Fruit fly (Drosophila melanogaster) whole organism, adult: ENCODE data around the gene CG7275.

ENCODE experiments used
- CG11617 ChIP-seq: fragments of 200-800 bp; sonication (Bioruptor generic); optimal IDR thresholded peaks from 2 replicates; lab custom pipeline; 2017; ENCODE audit warnings: mild to moderate bottlenecking, missing biosample characterization, missing genetic modification reagents, missing genetic modification characterization
- CG12768 ChIP-seq: fragments of 200-800 bp; sonication (Bioruptor generic); optimal IDR thresholded peaks from 2 replicates; lab custom pipeline; 2017; ENCODE audit warnings: missing biosample characterization, missing genetic modification characterization, mild to moderate bottlenecking, moderate library complexity, missing genetic modification reagents
- CG14711 ChIP-seq: fragments of 200-800 bp; sonication (Bioruptor generic); optimal IDR thresholded peaks from 2 replicates; lab custom pipeline; 2018; ENCODE audit warnings: missing biosample characterization, mild to moderate bottlenecking, missing genetic modification characterization, moderate library complexity
- CG1620 ChIP-seq: fragments of 200-800 bp; sonication (Bioruptor generic); optimal IDR thresholded peaks from 2 replicates; lab custom pipeline; 2016; ENCODE audit warnings: missing biosample characterization, missing genetic modification characterization
- CG33017 ChIP-seq: fragments of 200-800 bp; sonication (Bioruptor generic); optimal IDR thresholded peaks from 2 replicates; lab custom pipeline; 2018; ENCODE audit warnings: missing biosample characterization, mild to moderate bottlenecking, missing genetic modification characterization, moderate library complexity
- CG5204 ChIP-seq: fragments of 200-800 bp; sonication (Bioruptor generic); optimal IDR thresholded peaks from 2 replicates; lab custom pipeline; 2016; ENCODE audit warnings: missing biosample characterization, missing genetic modification characterization
- CG7045 ChIP-seq: fragments of 200-800 bp; sonication (Bioruptor generic); optimal IDR thresholded peaks from 2 replicates; lab custom pipeline; 2017; ENCODE audit warnings: missing biosample characterization, mild to moderate bottlenecking, missing genetic modification characterization
- CG7101 ChIP-seq: fragments of 200-800 bp; sonication (Bioruptor generic); optimal IDR thresholded peaks from 2 replicates; lab custom pipeline; 2018; ENCODE audit warnings: missing biosample characterization, mild to moderate bottlenecking, missing genetic modification characterization, moderate library complexity
- Clk ChIP-seq: fragments of 200-800 bp; sonication (Bioruptor generic); optimal IDR thresholded peaks from 2 replicates; lab custom pipeline; 2017; ENCODE audit warnings: missing biosample characterization, missing genetic modification characterization
- Crg-1 ChIP-seq: fragments of 200-800 bp; sonication (Bioruptor generic); optimal IDR thresholded peaks from 2 replicates; lab custom pipeline; 2016; ENCODE audit warnings: missing biosample characterization, missing genetic modification characterization
- Hr96 ChIP-seq: fragments of 200-800 bp; sonication (Bioruptor generic); optimal IDR thresholded peaks from 2 replicates; lab custom pipeline; 2016; ENCODE audit warnings: missing biosample characterization, missing genetic modification characterization
- Mnt ChIP-seq: fragments of 200-800 bp; sonication (Bioruptor generic); optimal IDR thresholded peaks from 2 replicates; lab custom pipeline; 2016; ENCODE audit warnings: missing biosample characterization, mild to moderate bottlenecking, missing genetic modification characterization
- bab1 ChIP-seq: fragments of 200-800 bp; sonication (Bioruptor generic); optimal IDR thresholded peaks from 3 replicates; lab custom pipeline; 2019; ENCODE audit warnings: missing biosample characterization, mild to moderate bottlenecking, missing genetic modification characterization, moderate library complexity
- cic ChIP-seq: fragments of 200-800 bp; sonication (Bioruptor generic); optimal IDR thresholded peaks from 2 replicates; lab custom pipeline; 2017; ENCODE audit warnings: missing biosample characterization, mild to moderate bottlenecking, missing genetic modification characterization, moderate library complexity
- cnc ChIP-seq, 2 experiments: fragments of >200 bp; optimal IDR thresholded peaks; 2 replicates each; lab custom pipeline; 2017
- kay ChIP-seq: fragments of 200-800 bp; sonication (Bioruptor generic); peaks from one replicate; lab custom pipeline; 2016; ENCODE audit warnings: missing biosample characterization, missing genetic modification characterization, borderline replicate concordance
- ovo ChIP-seq: fragments of 200-800 bp; sonication (Bioruptor generic); optimal IDR thresholded peaks from 2 replicates; lab custom pipeline; 2016; ENCODE audit warnings: missing biosample characterization, missing genetic modification characterization
- pad ChIP-seq: fragments of 200-800 bp; sonication (Bioruptor generic); optimal IDR thresholded peaks from 3 replicates; lab custom pipeline; 2017; ENCODE audit warnings: missing biosample characterization, missing genetic modification characterization, mild to moderate bottlenecking, moderate library complexity, missing genetic modification reagents
- tj ChIP-seq: fragments of 200-800 bp; sonication (Bioruptor generic); optimal IDR thresholded peaks from 3 replicates; lab custom pipeline; 2017; ENCODE audit warnings: missing biosample characterization, mild to moderate bottlenecking, missing genetic modification characterization, moderate library complexity
- toe ChIP-seq: fragments of 200-800 bp; sonication (Bioruptor generic); optimal IDR thresholded peaks from 2 replicates; lab custom pipeline; 2016; ENCODE audit warnings: missing biosample characterization, missing genetic modification characterization

CG7275 gene

DNA sequence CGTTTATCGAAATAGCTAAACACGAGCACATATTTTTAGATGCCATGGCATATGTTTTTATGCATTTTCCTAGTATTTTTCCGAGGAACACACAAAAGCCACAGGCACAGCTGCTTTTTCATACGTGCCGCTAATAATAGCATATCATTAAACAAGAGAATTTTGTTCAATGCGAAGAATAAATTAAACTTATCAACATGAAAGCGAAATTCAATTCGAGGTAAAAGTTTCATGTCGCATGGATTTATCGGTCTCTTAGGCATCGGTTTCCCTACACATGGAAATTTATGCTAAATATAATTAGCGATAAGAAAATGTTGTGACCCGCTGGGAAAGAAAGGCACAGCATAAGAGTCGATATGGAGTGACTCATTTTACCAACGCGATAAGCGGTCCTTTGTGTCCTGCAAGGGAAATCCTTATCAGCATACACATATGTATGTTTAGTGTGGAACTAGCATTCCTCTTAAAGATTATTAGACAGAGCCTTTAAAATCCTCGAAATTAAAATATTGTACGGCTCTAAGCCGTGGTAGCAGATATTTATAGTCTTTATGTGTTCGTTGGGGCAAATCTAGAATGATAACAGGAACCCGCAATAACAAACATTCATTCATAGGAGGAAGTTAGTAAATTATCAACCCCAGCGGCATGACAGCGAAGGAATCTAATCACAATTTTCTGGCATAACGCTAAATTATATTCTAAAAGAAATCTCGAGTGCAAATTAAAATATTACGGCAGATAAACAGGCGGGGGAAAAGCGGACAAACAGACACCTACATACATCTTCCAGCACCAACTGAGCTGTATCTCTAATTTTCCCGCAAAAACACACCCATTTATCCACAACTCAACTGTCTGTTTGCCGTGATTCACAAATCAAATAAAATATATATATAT, 32.9 kb downstream of the CG7275 start, which contains the start of gene CG43248:
Gene CG43248 (minus strand): TSS at position 51 of the 903 bp plus-strand sequence.
- TF ChIP-seq pad (GFP tag; lab: Kevin White, UChicago): no peak
- peak; percentile 85 for TF ChIP-seq cic (GFP tag; lab: Kevin White, UChicago)

DNA sequence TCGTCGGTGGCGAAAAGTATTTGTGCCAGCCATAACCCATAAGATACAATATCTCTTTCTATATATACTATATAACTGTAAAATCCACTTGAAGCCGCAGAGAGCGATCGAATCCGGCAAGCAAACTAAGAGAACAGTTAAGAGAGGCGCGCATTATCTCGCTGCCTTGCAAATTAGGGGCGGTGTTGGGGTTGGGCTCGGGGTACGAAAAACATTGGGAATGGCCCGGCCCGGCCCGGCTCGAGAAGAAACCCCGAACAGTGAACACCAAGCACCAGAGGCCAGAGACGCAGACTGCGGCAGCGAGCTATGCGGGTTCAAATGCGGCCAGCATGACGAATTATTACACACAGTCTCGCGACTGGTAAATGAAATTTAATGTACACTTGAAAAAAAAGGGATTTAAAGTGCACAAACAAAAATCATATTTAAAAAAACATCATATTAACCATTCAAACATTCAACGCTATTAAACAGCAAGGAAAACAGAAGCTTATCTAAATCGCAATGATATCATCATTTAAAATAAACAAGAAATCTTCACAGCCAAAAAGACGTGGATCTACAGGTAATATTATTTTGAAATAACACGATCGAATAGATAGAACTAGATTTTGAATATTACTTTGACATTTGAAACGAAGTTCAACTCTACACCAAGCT, 33.7 kb downstream of the CG7275 start:
- TF ChIP-seq cnc (optimal IDR thresholded peaks at IDR 0.05; lab: Kevin White, UChicago) (no peak), bab1 (no peak), CG14711 (tag; lab: Kevin White, UChicago) (peak; percentile 23), ovo (GFP tag; lab: Kevin White, UChicago) (peak; percentile 57), Hr96 (peak; percentile 23), kay (GFP tag; lab: Kevin White, UChicago) (peak; percentile 83), tj (peak; percentile 22), toe (GFP tag; lab: Kevin White, UChicago) (peak; percentile 5), CG12768 (GFP tag; lab: Kevin White, UChicago) (peak; percentile 82), CG5204 (GFP tag; lab: Kevin White, UChicago) (peak; percentile 2), Mnt (GFP tag; lab: Kevin White, UChicago) (no peak)

DNA sequence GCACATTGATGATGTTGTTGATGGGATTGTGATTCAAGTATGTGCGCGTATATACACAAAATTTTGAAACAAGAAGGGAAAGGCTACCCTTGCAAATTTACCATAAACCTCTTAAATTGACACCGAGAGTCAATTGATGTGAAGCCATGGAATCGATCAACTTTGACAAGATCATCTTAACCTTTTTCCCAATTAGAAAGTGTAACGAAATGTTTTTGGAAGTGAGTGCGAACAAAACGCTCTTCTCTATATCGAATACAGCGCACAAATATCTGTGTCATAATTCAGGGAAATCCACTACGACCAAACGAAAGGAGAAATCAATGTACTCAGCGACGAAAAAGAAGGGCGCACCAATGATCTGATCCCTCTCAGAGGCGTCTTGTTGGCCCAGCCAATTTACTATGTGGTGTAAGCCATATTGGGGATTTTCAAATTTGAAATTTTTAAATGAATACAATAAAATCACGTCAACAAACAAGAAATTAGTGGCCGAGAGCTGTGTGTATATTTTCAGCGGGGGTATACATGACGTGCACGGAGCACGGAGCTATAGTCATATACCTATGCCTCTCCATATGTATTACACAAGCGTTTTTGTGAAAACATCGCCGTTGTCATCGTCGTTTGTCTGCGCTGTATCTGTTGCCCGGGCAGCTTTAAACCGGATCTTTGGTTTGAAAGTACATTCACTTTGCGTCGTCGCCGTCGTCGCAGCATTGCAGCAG, 34.8 kb downstream of the CG7275 start:
- TF ChIP-seq CG7101 (tag; lab: Kevin White, UChicago): peak; percentile 14
- TF ChIP-seq CG5204 (GFP tag; lab: Kevin White, UChicago): peak; percentile 23
- peak; percentile 85 for TF ChIP-seq kay (GFP tag; lab: Kevin White, UChicago)
- TF ChIP-seq toe (GFP tag; lab: Kevin White, UChicago): no peak
- TF ChIP-seq Mnt (GFP tag; lab: Kevin White, UChicago): no peak
- TF ChIP-seq CG14711 (tag; lab: Kevin White, UChicago): peak; percentile 24
- peak; percentile 7 for TF ChIP-seq Hr96

dm6 chr3L:15534274-15535227, 35.8 kb downstream of the CG7275 start:
- TF ChIP-seq CG7101 (tag; lab: Kevin White, UChicago): peak; percentile 59
- peak; percentile 78 for TF ChIP-seq CG5204 (GFP tag; lab: Kevin White, UChicago)
- TF ChIP-seq Crg-1 (GFP tag; lab: Kevin White, UChicago): peak; percentile 61
- TF ChIP-seq CG1620 (GFP tag; lab: Kevin White, UChicago): peak; percentile 30
- peak; percentile 28 for TF ChIP-seq bab1
- TF ChIP-seq cic (GFP tag; lab: Kevin White, UChicago): no peak
- TF ChIP-seq Hr96: peak; percentile 64
- TF ChIP-seq pad (GFP tag; lab: Kevin White, UChicago): peak; percentile 40
- TF ChIP-seq tj: peak; percentile 56
- TF ChIP-seq CG14711 (tag; lab: Kevin White, UChicago): no peak
- no peak for TF ChIP-seq kay (GFP tag; lab: Kevin White, UChicago)
- TF ChIP-seq cnc (optimal IDR thresholded peaks at IDR 0.05; lab: Kevin White, UChicago): no peak
- TF ChIP-seq CG12768 (GFP tag; lab: Kevin White, UChicago): peak; percentile 51
- no peak for TF ChIP-seq ovo (GFP tag; lab: Kevin White, UChicago)
- TF ChIP-seq Clk: peak; percentile 13
- TF ChIP-seq Mnt (GFP tag; lab: Kevin White, UChicago): peak; percentile 55
- TF ChIP-seq CG7045: peak; percentile 60
- TF ChIP-seq CG11617 (GFP tag; lab: Kevin White, UChicago): peak; percentile 86
- peak; percentile 43 for TF ChIP-seq CG33017
- peak; percentile 79 for TF ChIP-seq toe (GFP tag; lab: Kevin White, UChicago)

dm6 chr3L:15535228-15535598, 36.5 kb downstream of the CG7275 start, which contains the start of gene CrebA:
CrebA (plus strand) TSS chr3L:15535395.
- TF ChIP-seq kay (GFP tag; lab: Kevin White, UChicago) (peak; percentile 21), Hr96 (no peak)
